Fruit fly (Drosophila melanogaster) whole organism, embryonic: ENCODE measurements around the gene CG17177.
A peak's percentile ranks its signal among the peaks of the same experiment; 100 is the strongest.

Experiments
- Asciz ChIP-seq: fragments of 200-800 bp; sonication (Bioruptor generic); optimal IDR thresholded peaks from 2 replicates; lab custom pipeline; 2017; ENCODE audit warnings: missing biosample characterization, mild to moderate bottlenecking, missing genetic modification characterization, missing genetic modification reagents
- BEAF-32 ChIP-seq: fragments of 200-800 bp; sonication (Bioruptor generic); optimal IDR thresholded peaks from 3 replicates; lab custom pipeline; 2017; ENCODE audit warnings: missing biosample characterization, missing genetic modification characterization, mild to moderate bottlenecking, moderate library complexity, missing genetic modification reagents
- C15 ChIP-seq: fragments of 200-800 bp; sonication (Bioruptor generic); IDR thresholded peaks from 3 replicates; pipeline ENCODE4 v1.3.6; 2022; ENCODE audit warnings: missing biosample characterization, missing genetic modification characterization
- CG11560 ChIP-seq: fragments of 200-800 bp; sonication (Bioruptor generic); IDR thresholded peaks from 3 replicates; pipeline ENCODE4 v1.3.6; 2022; ENCODE audit warnings: missing biosample characterization, missing genetic modification characterization
- CG13424 ChIP-seq: fragments of 200-800 bp; sonication (Bioruptor generic); optimal IDR thresholded peaks from 2 replicates; lab custom pipeline; 2019; ENCODE audit warnings: missing biosample characterization, mild to moderate bottlenecking, missing genetic modification characterization, moderate library complexity
- CG15011 ChIP-seq: fragments of 200-800 bp; sonication (Bioruptor generic); optimal IDR thresholded peaks from 3 replicates; lab custom pipeline; 2018; ENCODE audit warnings: missing biosample characterization, mild to moderate bottlenecking, missing genetic modification characterization
- CG15479 ChIP-seq: fragments of 200-800 bp; sonication (Bioruptor generic); optimal IDR thresholded peaks from 3 replicates; lab custom pipeline; 2019; ENCODE audit warnings: missing biosample characterization, mild to moderate bottlenecking, missing genetic modification characterization, moderate library complexity
- CG1603 ChIP-seq: fragments of 200-800 bp; sonication (Bioruptor generic); optimal IDR thresholded peaks from 2 replicates; lab custom pipeline; 2019; ENCODE audit warnings: missing biosample characterization, mild to moderate bottlenecking, missing genetic modification characterization, moderate library complexity
- CG16815 ChIP-seq: fragments of 200-800 bp; sonication (Bioruptor generic); optimal IDR thresholded peaks from 3 replicates; lab custom pipeline; 2017; ENCODE audit warnings: missing biosample characterization, mild to moderate bottlenecking, missing genetic modification characterization
- CG18011 ChIP-seq: fragments of 200-800 bp; sonication (Bioruptor generic); optimal IDR thresholded peaks from 2 replicates; lab custom pipeline; 2017; ENCODE audit warnings: missing biosample characterization, missing genetic modification characterization, mild to moderate bottlenecking, moderate library complexity, missing genotype
- CG2199 ChIP-seq: fragments of 200-800 bp; sonication (Bioruptor generic); IDR thresholded peaks from 3 replicates; pipeline ENCODE4 v1.3.6; 2022; ENCODE audit warnings: missing biosample characterization, missing genetic modification characterization
- CG2875 ChIP-seq: fragments of 200-800 bp; sonication (Bioruptor generic); optimal IDR thresholded peaks from 2 replicates; lab custom pipeline; 2017; ENCODE audit warnings: missing biosample characterization, mild to moderate bottlenecking, missing genetic modification characterization, missing genetic modification reagents
- CG2889 ChIP-seq: fragments of 200-800 bp; sonication (Bioruptor generic); IDR thresholded peaks from 3 replicates; pipeline ENCODE4 v1.3.6; 2022; ENCODE audit warnings: missing biosample characterization, missing genetic modification characterization
- CG33557 ChIP-seq: fragments of 200-800 bp; sonication (Bioruptor generic); optimal IDR thresholded peaks from 2 replicates; lab custom pipeline; 2019; ENCODE audit warnings: missing biosample characterization, mild to moderate bottlenecking, missing genetic modification characterization, moderate library complexity
- CG4282 ChIP-seq: fragments of 200-800 bp; sonication (Bioruptor generic); optimal IDR thresholded peaks from 2 replicates; lab custom pipeline; 2016; ENCODE audit warnings: missing biosample characterization, missing genetic modification characterization
- CG4404 ChIP-seq: fragments of 200-800 bp; sonication (Bioruptor generic); IDR thresholded peaks from 2 replicates; pipeline ENCODE4 v1.3.6; 2022; ENCODE audit warnings: missing biosample characterization, missing genetic modification characterization
- CG6175 ChIP-seq: fragments of 200-800 bp; sonication (Bioruptor generic); IDR thresholded peaks from 3 replicates; pipeline ENCODE4 v1.3.6; 2022; ENCODE audit warnings: missing biosample characterization, missing genetic modification characterization
- CG9876 ChIP-seq: fragments of 200-800 bp; sonication (Bioruptor generic); optimal IDR thresholded peaks from 2 replicates; lab custom pipeline; 2016; ENCODE audit warnings: missing biosample characterization, missing genetic modification characterization
- CG9932 ChIP-seq: fragments of 200-800 bp; sonication (Bioruptor generic); IDR thresholded peaks from 2 replicates; pipeline ENCODE4 v1.3.6; 2022; ENCODE audit warnings: missing biosample characterization, missing genetic modification characterization
- Chrac-16 ChIP-seq: fragments of 200-800 bp; sonication (Bioruptor generic); optimal IDR thresholded peaks from 3 replicates; lab custom pipeline; 2016; ENCODE audit warnings: missing biosample characterization, missing genetic modification characterization
- CkIIα-i1 ChIP-seq: fragments of 200-800 bp; sonication (Bioruptor generic); IDR thresholded peaks from 2 replicates; pipeline ENCODE4 v1.3.6; 2022; ENCODE audit warnings: missing biosample characterization, missing genetic modification characterization
- CoRest ChIP-seq: fragments of 200-800 bp; sonication (Bioruptor generic); optimal IDR thresholded peaks from 3 replicates; lab custom pipeline; 2018; ENCODE audit warnings: missing biosample characterization, mild to moderate bottlenecking, missing genetic modification characterization, moderate library complexity
- Dip2 ChIP-seq: fragments of 200-800 bp; sonication (Bioruptor generic); IDR thresholded peaks from 2 replicates; pipeline ENCODE4 v1.3.6; 2022; ENCODE audit warnings: missing biosample characterization, missing genetic modification characterization
- Dp ChIP-seq: fragments of 200-800 bp; sonication (Bioruptor generic); optimal IDR thresholded peaks from 2 replicates; lab custom pipeline; 2018; ENCODE audit warnings: missing biosample characterization, mild to moderate bottlenecking, missing genetic modification characterization, moderate library complexity
- Eip74EF ChIP-seq, 2 experiments: fragments of 200-800 bp in 1 of 2; fragments of >200 bp in 1 of 2; sonication (Bioruptor generic) in 1 of 2; optimal IDR thresholded peaks; 2 replicates each; lab custom pipeline; 2017 to 2019; ENCODE audit warnings: missing biosample characterization in 2 of 2, missing genetic modification characterization in 2 of 2, mild to moderate bottlenecking in 1 of 2, moderate library complexity in 1 of 2
- Fer2 ChIP-seq: fragments of 200-800 bp; sonication (Bioruptor generic); optimal IDR thresholded peaks from 2 replicates; lab custom pipeline; 2018; ENCODE audit warnings: missing biosample characterization, mild to moderate bottlenecking, missing genetic modification characterization, moderate library complexity
- HLH3B ChIP-seq: fragments of 200-800 bp; sonication (Bioruptor generic); IDR thresholded peaks from 2 replicates; pipeline ENCODE4 v1.3.6; 2022; ENCODE audit warnings: missing biosample characterization, missing genetic modification characterization
- Hey ChIP-seq: fragments of 200-800 bp; sonication (Bioruptor generic); optimal IDR thresholded peaks from 3 replicates; lab custom pipeline; 2018; ENCODE audit warnings: missing biosample characterization, mild to moderate bottlenecking, missing genetic modification characterization
- Hr3 ChIP-seq: fragments of 200-800 bp; sonication (Bioruptor generic); optimal IDR thresholded peaks from 3 replicates; lab custom pipeline; 2016; ENCODE audit warnings: missing biosample characterization, missing genetic modification characterization
- Myb ChIP-seq: fragments of 200-800 bp; sonication (Bioruptor generic); optimal IDR thresholded peaks from 2 replicates; lab custom pipeline; 2016; ENCODE audit warnings: missing biosample characterization, missing genetic modification characterization
- PHDP ChIP-seq: fragments of 200-800 bp; sonication (Bioruptor generic); optimal IDR thresholded peaks from 3 replicates; lab custom pipeline; 2018; ENCODE audit warnings: missing biosample characterization, mild to moderate bottlenecking, missing genetic modification characterization, moderate library complexity
- Trl ChIP-seq, 3 experiments: fragments of >200 bp in 2 of 3; fragments of 200-800 bp in 1 of 3; sonication (Bioruptor generic) in 1 of 3; optimal IDR thresholded peaks; 2 replicates in 1 of 3; 3 replicates in 2 of 3; lab custom pipeline; 2016 to 2017; ENCODE audit warnings: missing biosample characterization in 1 of 3, missing genetic modification characterization in 1 of 3
- Usf ChIP-seq: fragments of 200-800 bp; sonication (Bioruptor generic); optimal IDR thresholded peaks from 2 replicates; lab custom pipeline; 2017; ENCODE audit warnings: missing genotype, missing biosample characterization, missing genetic modification characterization
- ab ChIP-seq: fragments of 200-800 bp; sonication (Bioruptor generic); optimal IDR thresholded peaks from 2 replicates; lab custom pipeline; 2016; ENCODE audit warnings: missing biosample characterization, missing genetic modification characterization
- ac ChIP-seq: fragments of 200-800 bp; sonication (Bioruptor generic); optimal IDR thresholded peaks from 3 replicates; lab custom pipeline; 2017; ENCODE audit warnings: missing biosample characterization, mild to moderate bottlenecking, missing genetic modification characterization
- amos ChIP-seq: fragments of 200-800 bp; sonication (Bioruptor generic); IDR thresholded peaks from 2 replicates; pipeline ENCODE4 v1.3.6; 2022; ENCODE audit warnings: missing biosample characterization, missing genetic modification characterization; ENCODE audit not compliant: partially characterized antibody
- bigmax ChIP-seq: fragments of 200-800 bp; sonication (Bioruptor generic); optimal IDR thresholded peaks from 2 replicates; lab custom pipeline; 2018; ENCODE audit warnings: missing biosample characterization, mild to moderate bottlenecking, missing genetic modification characterization
- btn ChIP-seq: fragments of 200-800 bp; sonication (Bioruptor generic); optimal IDR thresholded peaks from 2 replicates; lab custom pipeline; 2016; ENCODE audit warnings: missing biosample characterization, missing genetic modification characterization
- cg ChIP-seq: fragments of 200-800 bp; sonication (Bioruptor generic); optimal IDR thresholded peaks from 3 replicates; lab custom pipeline; 2019; ENCODE audit warnings: missing biosample characterization, mild to moderate bottlenecking, missing genetic modification characterization, moderate library complexity
- dysf ChIP-seq: fragments of 200-800 bp; sonication (Bioruptor generic); IDR thresholded peaks from 3 replicates; pipeline ENCODE4 v1.3.6; 2022; ENCODE audit warnings: missing biosample characterization, missing genetic modification characterization
- emc ChIP-seq: fragments of 200-800 bp; sonication (Bioruptor generic); optimal IDR thresholded peaks from 2 replicates; lab custom pipeline; 2016; ENCODE audit warnings: missing biosample characterization, missing genetic modification characterization
- esg ChIP-seq: fragments of 200-800 bp; sonication (Bioruptor generic); conservative IDR thresholded peaks from 2 replicates; pipeline ENCODE4 v1.3.6; 2022; ENCODE audit warnings: missing biosample characterization, missing genetic modification characterization
- exex ChIP-seq: fragments of 200-800 bp; sonication (Bioruptor generic); optimal IDR thresholded peaks from 4 replicates; lab custom pipeline; 2018; ENCODE audit warnings: missing biosample characterization, mild to moderate bottlenecking, missing genetic modification characterization, moderate library complexity
- gcm2 ChIP-seq: fragments of 200-800 bp; sonication (Bioruptor generic); optimal IDR thresholded peaks from 2 replicates; lab custom pipeline; 2016; ENCODE audit warnings: missing biosample characterization, missing genetic modification characterization
- gem ChIP-seq: fragments of 200-800 bp; sonication (Bioruptor generic); optimal IDR thresholded peaks from 2 replicates; lab custom pipeline; 2019; ENCODE audit warnings: missing biosample characterization, mild to moderate bottlenecking, missing genetic modification characterization, moderate library complexity
- grn ChIP-seq: fragments of 200-800 bp; sonication (Bioruptor generic); optimal IDR thresholded peaks from 3 replicates; lab custom pipeline; 2017; ENCODE audit warnings: missing biosample characterization, missing genetic modification characterization
- mirr ChIP-seq: fragments of 200-800 bp; sonication (Bioruptor generic); optimal IDR thresholded peaks from 3 replicates; lab custom pipeline; 2018; ENCODE audit warnings: missing biosample characterization, mild to moderate bottlenecking, missing genetic modification characterization
- pum ChIP-seq: fragments of 200-800 bp; sonication (Bioruptor generic); optimal IDR thresholded peaks from 2 replicates; lab custom pipeline; 2016; ENCODE audit warnings: missing biosample characterization, missing genetic modification characterization
- seq ChIP-seq: fragments of 200-800 bp; sonication (Bioruptor generic); IDR thresholded peaks from 2 replicates; pipeline ENCODE4 v1.3.6; 2022; ENCODE audit warnings: missing biosample characterization, missing genetic modification characterization
- slou ChIP-seq: fragments of 200-800 bp; sonication (Bioruptor generic); optimal IDR thresholded peaks from 3 replicates; lab custom pipeline; 2016; ENCODE audit warnings: missing biosample characterization, missing genetic modification characterization
- ttk ChIP-seq: fragments of 200-800 bp; sonication (Bioruptor generic); IDR thresholded peaks from 2 replicates; pipeline ENCODE4 v2.1.2; 2022; ENCODE audit warnings: missing biosample characterization, missing genetic modification characterization

CG17177 gene

dm6 chr3L:14708053-14708452, 6.6 kb upstream of the CG17177 start (continued):
- TF ChIP-seq CG9932 (GFP tag; lab: Robert Waterston, UW) (no peak), CG2875 (GFP tag; lab: Kevin White, UChicago) (peak; percentile 1), ab (no peak), CG2889 (no peak), Dp (GFP tag; lab: Kevin White, UChicago) (no peak), Hey (tag; lab: Kevin White, UChicago) (peak; percentile 27), Eip74EF (GFP tag; optimal IDR thresholded peaks at IDR 0.05; lab: Kevin White, UChicago) (no peak), CG6175 (GFP tag; lab: Robert Waterston, UW) (no peak), CG9876 (GFP tag; lab: Kevin White, UChicago) (peak; percentile 40), grn (GFP tag; lab: Kevin White, UChicago) (no peak), CoRest (tag; lab: Kevin White, UChicago) (peak; percentile 35), esg (GFP tag; lab: Robert Waterston, UW) (no peak), CG16815 (GFP tag; lab: Kevin White, UChicago) (no peak), Asciz (peak; percentile 60), C15 (GFP tag; lab: Robert Waterston, UW) (no peak), BEAF-32 (GFP tag; lab: Kevin White, UChicago) (no peak), Usf (GFP tag; lab: Kevin White, UChicago) (no peak), slou (GFP tag; lab: Kevin White, UChicago) (peak; percentile 46), ttk (no peak), cg (GFP tag; lab: Kevin White, UChicago) (no peak), exex (tag; lab: Kevin White, UChicago) (peak; percentile 23), emc (no peak), seq (GFP tag; lab: Robert Waterston, UW) (peak; percentile 64), CG11560 (no peak), Trl (optimal IDR thresholded peaks at IDR 0.05; lab: Kevin White, UChicago) (peak in 1 of 2 experiments; percentile 4), Trl (GFP tag; optimal IDR thresholded peaks at IDR 0.05; lab: Kevin White, UChicago) (peak; percentile 62), gcm2 (GFP tag; lab: Kevin White, UChicago) (no peak), CG33557 (GFP tag; lab: Kevin White, UChicago) (no peak), CG4404 (GFP tag; lab: Robert Waterston, UW) (no peak), btn (no peak), bigmax (no peak), Chrac-16 (GFP tag; lab: Kevin White, UChicago) (no peak), CG1603 (peak; percentile 27), amos (GFP tag; lab: Robert Waterston, UW) (no peak), CG15011 (peak; percentile 54), CG15479 (GFP tag; lab: Kevin White, UChicago) (no peak), CkIIα-i1 (no peak), pum (GFP tag; lab: Kevin White, UChicago) (peak; percentile 0), gem (tag; lab: Kevin White, UChicago) (peak; percentile 54), mirr (GFP tag; lab: Kevin White, UChicago) (peak; percentile 65), CG4282 (GFP tag; lab: Kevin White, UChicago) (no peak), dysf (no peak; the same call in 2 of the 3 replicates), Hr3 (no peak), Fer2 (tag; lab: Kevin White, UChicago) (peak; percentile 65), ac (no peak), Myb (no peak), HLH3B (peak; percentile 36; the same call in 1 of the 2 replicates), CG13424 (tag; lab: Kevin White, UChicago) (peak; percentile 6), CG18011 (peak; percentile 22), Dip2 (no peak), CG2199 (GFP tag; lab: Robert Waterston, UW) (no peak), PHDP (tag; lab: Kevin White, UChicago) (peak; percentile 70)
